Fruit fly (Drosophila melanogaster) whole organism, prepupa: Measurements from ENCODE around the gene Acsf3.

Source experiments
- Blimp-1 ChIP-seq: fragments of 200-800 bp; sonication (Bioruptor generic); optimal IDR thresholded peaks from 3 replicates; lab custom pipeline; 2017; ENCODE audit warnings: missing biosample characterization, missing genetic modification characterization, mild to moderate bottlenecking, moderate library complexity, missing genetic modification reagents
- CG16779 ChIP-seq: fragments of 200-800 bp; sonication (Bioruptor generic); optimal IDR thresholded peaks from 3 replicates; lab custom pipeline; 2017; ENCODE audit warnings: missing biosample characterization, mild to moderate bottlenecking, missing genetic modification characterization
- CG3032 ChIP-seq: fragments of 200-800 bp; optimal IDR thresholded peaks from 2 replicates; lab custom pipeline; 2019; ENCODE audit warnings: missing biosample characterization, mild to moderate bottlenecking, missing genetic modification characterization, moderate library complexity
- CG6854 ChIP-seq: fragments of 200-800 bp; sonication (Bioruptor generic); optimal IDR thresholded peaks from 2 replicates; lab custom pipeline; 2017; ENCODE audit warnings: missing biosample characterization, mild to moderate bottlenecking, missing genetic modification characterization
- CG8632 ChIP-seq: fragments of 200-800 bp; sonication (Bioruptor generic); optimal IDR thresholded peaks from 3 replicates; lab custom pipeline; 2016; ENCODE audit warnings: missing biosample characterization, missing genetic modification characterization
- Gug ChIP-seq: fragments of 200-800 bp; sonication (Bioruptor generic); IDR thresholded peaks from 2 replicates; pipeline ENCODE4 v1.3.6; 2022; ENCODE audit warnings: missing biosample characterization, missing genetic modification characterization
- Hr39 ChIP-seq: fragments of 200-800 bp; sonication (Bioruptor generic); optimal IDR thresholded peaks from 2 replicates; lab custom pipeline; 2016; ENCODE audit warnings: missing biosample characterization, missing genetic modification characterization
- Sox102F ChIP-seq: fragments of 200-800 bp; sonication (Bioruptor generic); optimal IDR thresholded peaks from 2 replicates; lab custom pipeline; 2016; ENCODE audit warnings: missing biosample characterization, mild to moderate bottlenecking, missing genetic modification characterization
- Sox15 ChIP-seq: fragments of 200-800 bp; sonication (Bioruptor generic); optimal IDR thresholded peaks from 3 replicates; lab custom pipeline; 2016; ENCODE audit warnings: missing biosample characterization, missing genetic modification characterization
- acj6 ChIP-seq: fragments of 200-800 bp; sonication (Bioruptor generic); optimal IDR thresholded peaks from 3 replicates; lab custom pipeline; 2016; ENCODE audit warnings: missing biosample characterization, missing genetic modification characterization
- net ChIP-seq: fragments of 200-800 bp; sonication (Bioruptor generic); optimal IDR thresholded peaks from 3 replicates; lab custom pipeline; 2016; ENCODE audit warnings: missing biosample characterization, missing genetic modification characterization
- ss ChIP-seq, 2 experiments: fragments of 200-800 bp; sonication (Bioruptor generic); optimal IDR thresholded peaks; 2 replicates in 1 of 2; 3 replicates in 1 of 2; lab custom pipeline; 2017 to 2018; ENCODE audit warnings: mild to moderate bottlenecking in 2 of 2, missing biosample characterization in 2 of 2, missing genetic modification characterization in 2 of 2, moderate library complexity in 1 of 2

DNA sequence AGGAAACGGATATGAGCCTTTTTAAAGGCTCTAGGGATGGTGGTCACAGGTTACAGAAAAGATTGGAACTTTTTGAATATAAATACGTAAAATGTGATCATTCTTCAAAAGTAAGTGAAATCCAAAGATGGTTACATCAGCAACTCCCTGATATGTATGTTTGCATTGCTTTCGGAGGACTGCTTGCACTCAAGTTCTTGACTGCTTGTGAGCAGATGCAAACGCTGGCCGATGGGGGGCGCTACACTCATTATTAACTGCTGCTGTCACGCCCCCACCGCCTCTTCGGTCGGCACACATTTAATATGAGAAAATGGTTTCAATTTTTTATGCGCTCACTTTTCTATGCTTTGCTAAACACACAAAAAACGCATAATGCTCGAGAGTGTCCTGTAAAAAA lies 21.1 kb downstream of the Acsf3 start:
- TF ChIP-seq Hr39 = no peak
- TF ChIP-seq CG16779 (tag; lab: Kevin White, UChicago) = no peak
- no peak for TF ChIP-seq ss (GFP tag; optimal IDR thresholded peaks at IDR 0.05; lab: Kevin White, UChicago)
- TF ChIP-seq Gug (GFP tag; lab: Robert Waterston, UW) = no peak
- no peak for TF ChIP-seq CG6854 (GFP tag; lab: Kevin White, UChicago)
- no peak for TF ChIP-seq CG3032 (tag; lab: Kevin White, UChicago)
- TF ChIP-seq Blimp-1 (GFP tag; lab: Kevin White, UChicago) = no peak
- TF ChIP-seq Sox102F (GFP tag; lab: Kevin White, UChicago) = no peak
- no peak for TF ChIP-seq acj6 (GFP tag; lab: Kevin White, UChicago)
- TF ChIP-seq CG8632 (GFP tag; lab: Kevin White, UChicago) = no peak
- TF ChIP-seq Sox15 (GFP tag; lab: Kevin White, UChicago) = no peak
- TF ChIP-seq net (GFP tag; lab: Kevin White, UChicago) = no peak
